Worm (Caenorhabditis elegans) whole organism, early embryonic: ENCODE data around the gene T01B7.5.

Experiments
- aly-1 ChIP-seq: sonication (generic microtip); optimal IDR thresholded peaks from 2 replicates; lab custom pipeline; 2016; ENCODE audit warnings: missing genetic modification characterization, missing compliant biosample characterization
- ama-1 ChIP-seq: fragments of 150-350 bp; optimal IDR thresholded peaks from 2 replicates; lab custom pipeline; 2014
- ceh-13 ChIP-seq: fragments of 200-800 bp; sonication (Bioruptor generic); optimal IDR thresholded peaks from 2 replicates; lab custom pipeline; 2018; ENCODE audit warnings: mild to moderate bottlenecking, missing genetic modification characterization, missing compliant biosample characterization
- ceh-36 ChIP-seq: sonication (generic microtip); optimal IDR thresholded peaks from 2 replicates; lab custom pipeline; 2016; ENCODE audit warnings: missing genetic modification characterization, inconsistent platforms, missing compliant biosample characterization
- flt-1 ChIP-seq: fragments of 200-800 bp; sonication (Bioruptor generic); IDR thresholded peaks from 2 replicates; pipeline ENCODE4 v1.3.6; 2022; ENCODE audit warnings: missing genetic modification characterization, missing compliant biosample characterization
- hmbx-1 ChIP-seq: sonication (generic microtip); optimal IDR thresholded peaks from 2 replicates; lab custom pipeline; 2016; ENCODE audit warnings: mild to moderate bottlenecking, missing genetic modification characterization, missing compliant biosample characterization
- hnd-1 ChIP-seq: sonication (generic microtip); optimal IDR thresholded peaks from 2 replicates; lab custom pipeline; 2016; ENCODE audit warnings: missing genetic modification characterization, missing compliant biosample characterization
- pes-1 ChIP-seq: fragments of 200-800 bp; sonication (Bioruptor generic); IDR thresholded peaks from 2 replicates; pipeline ENCODE4 v1.3.6; 2022; ENCODE audit warnings: missing genetic modification reagents, missing genetic modification characterization, missing compliant biosample characterization
- scrt-1 ChIP-seq: fragments of 200-800 bp; sonication (Bioruptor generic); IDR thresholded peaks from 2 replicates; pipeline ENCODE4 v1.3.6; 2022; ENCODE audit warnings: missing genetic modification characterization, missing compliant biosample characterization
- sea-1 ChIP-seq: fragments of 200-800 bp; sonication (Bioruptor generic); conservative IDR thresholded peaks from 2 replicates; pipeline ENCODE4 v1.3.6; 2022; ENCODE audit warnings: missing genetic modification characterization, missing compliant biosample characterization
- tbx-11 ChIP-seq: fragments of 200-800 bp; sonication (Bioruptor generic); IDR thresholded peaks from 2 replicates; pipeline ENCODE4 v1.3.6; 2022; ENCODE audit warnings: missing genetic modification characterization, missing compliant biosample characterization
- tra-4 ChIP-seq: sonication (generic microtip); optimal IDR thresholded peaks from 2 replicates; lab custom pipeline; 2017; ENCODE audit warnings: missing genetic modification characterization, missing compliant biosample characterization

ce11 chrII:8695783-8696182, 20.8 kb upstream of the T01B7.5 start, which contains the start of gene C34C6.10:
- no peak for TF ChIP-seq ama-1 (lab: Kevin White, UChicago)
- no peak for TF ChIP-seq scrt-1 (GFP tag; lab: Robert Waterston, UW)
- no peak for TF ChIP-seq ceh-36
- no peak for TF ChIP-seq tbx-11
- no peak for TF ChIP-seq tra-4
- TF ChIP-seq aly-1: no peak
- no peak for TF ChIP-seq hmbx-1 (tag; lab: Kevin White, UChicago)
- no peak for TF ChIP-seq pes-1
- TF ChIP-seq sea-1: no peak
- no peak for TF ChIP-seq hnd-1 (tag; lab: Kevin White, UChicago)
- no peak for TF ChIP-seq ceh-13 (GFP tag; lab: Kevin White, UChicago)
- no peak for TF ChIP-seq flt-1 (GFP tag; lab: Robert Waterston, UW)
